Fruit fly (Drosophila melanogaster): ENCODE results near the gene Prx4.

dm6 chr3L:3070274-3071204, 28.4 kb downstream of the Prx4 start, which contains the start of the genes CG32486 and PAN3:
- TF ChIP-seq Hr39 (GFP tag; optimal IDR thresholded peaks at IDR 0.05) (no peak), CG7368 (GFP tag; optimal IDR thresholded peaks at IDR 0.05) (peak; percentile 1), OdsH (GFP tag; optimal IDR thresholded peaks at IDR 0.05) (no peak), Lpt (GFP tag; optimal IDR thresholded peaks at IDR 0.05) (peak; percentile 61), CG3032 (tag; optimal IDR thresholded peaks at IDR 0.05) (peak; percentile 24), lz (GFP tag; optimal IDR thresholded peaks at IDR 0.05) (no peak), eg (GFP tag; IDR thresholded peaks at IDR 0.05) (peak; percentile 47; the same call in 2 of the 3 replicates), fkh (GFP tag; optimal IDR thresholded peaks at IDR 0.05) (peak; percentile 68), Eip75B (GFP tag; optimal IDR thresholded peaks at IDR 0.05) (peak; percentile 41)

All from whole organism, prepupa.